Worm (Caenorhabditis elegans) whole organism, L1 larva: Measurements from ENCODE around the gene C01G5.9.
A peak's percentile ranks its signal among the peaks of the same experiment; 100 is the strongest.

ENCODE experiments used
- C34B4.2 ChIP-seq: sonication (generic microtip); optimal IDR thresholded peaks from 2 replicates; lab custom pipeline; 2017; ENCODE audit warnings: mild to moderate bottlenecking, missing genetic modification characterization, missing compliant biosample characterization
- aha-1 ChIP-seq: fragments of 150-350 bp; optimal IDR thresholded peaks from 2 replicates; lab custom pipeline; 2014; ENCODE audit warnings: missing biosample characterization, missing genetic modification characterization
- aly-2 ChIP-seq: fragments of 150-350 bp; optimal IDR thresholded peaks from 2 replicates; lab custom pipeline; 2014; ENCODE audit warnings: missing biosample characterization, missing genetic modification characterization
- ama-1 ChIP-seq: fragments of 150-350 bp; optimal IDR thresholded peaks from 2 replicates; lab custom pipeline; 2014
- ceh-88 ChIP-seq: fragments of 200-800 bp; sonication (Bioruptor generic); IDR thresholded peaks from 2 replicates; pipeline ENCODE4 v1.3.6; 2022; ENCODE audit warnings: missing genetic modification characterization, missing compliant biosample characterization
- dpl-1 ChIP-seq, 3 experiments: fragments of 150-350 bp in 2 of 3; sonication (generic microtip) in 1 of 3; optimal IDR thresholded peaks; 2 replicates each; lab custom pipeline; 2014 to 2017; ENCODE audit warnings: missing biosample characterization in 3 of 3, missing genetic modification characterization in 3 of 3, missing genetic modification reagents in 3 of 3
- dsc-1 ChIP-seq: sonication (generic microtip); optimal IDR thresholded peaks from 2 replicates; lab custom pipeline; 2016; ENCODE audit warnings: mild to moderate bottlenecking, missing genetic modification characterization, missing compliant biosample characterization
- efl-3 ChIP-seq: fragments of 200-800 bp; sonication (Bioruptor generic); optimal IDR thresholded peaks from 2 replicates; lab custom pipeline; 2018; ENCODE audit warnings: mild to moderate bottlenecking, missing genetic modification characterization, missing compliant biosample characterization
- elt-2 ChIP-seq: sonication (generic microtip); optimal IDR thresholded peaks from 2 replicates; lab custom pipeline; 2016; ENCODE audit warnings: missing genetic modification characterization, mild to moderate bottlenecking, inconsistent platforms, missing compliant biosample characterization, missing genetic modification reagents
- elt-3 ChIP-seq, 6 experiments: fragments of 150-350 bp in 1 of 6; sonication (generic microtip); optimal IDR thresholded peaks; 2 replicates each; lab custom pipeline; 2017 to 2018; ENCODE audit warnings: missing biosample characterization in 6 of 6, missing genetic modification characterization in 6 of 6, inconsistent platforms in 1 of 6
- ets-5 ChIP-seq: fragments of 200-800 bp; sonication (Bioruptor generic); IDR thresholded peaks from 2 replicates; pipeline ENCODE4 v1.3.6; 2022; ENCODE audit warnings: missing genetic modification characterization, missing compliant biosample characterization
- fkh-4 ChIP-seq: sonication (generic microtip); optimal IDR thresholded peaks from 2 replicates; lab custom pipeline; 2016; ENCODE audit warnings: missing compliant biosample characterization, missing genetic modification characterization, borderline replicate concordance
- grh-1 ChIP-seq: fragments of 200-800 bp; sonication (Bioruptor generic); IDR thresholded peaks from 2 replicates; pipeline ENCODE4 v1.3.6; 2022; ENCODE audit warnings: missing genetic modification reagents, missing genetic modification characterization, missing compliant biosample characterization
- hlh-17 ChIP-seq: fragments of 200-800 bp; sonication (Bioruptor generic); optimal IDR thresholded peaks from 2 replicates; lab custom pipeline; 2018; ENCODE audit warnings: missing genetic modification characterization, mild to moderate bottlenecking, missing compliant biosample characterization, moderate library complexity, borderline replicate concordance
- hpl-2 ChIP-seq: fragments of 150-350 bp; optimal IDR thresholded peaks from 2 replicates; lab custom pipeline; 2014; ENCODE audit warnings: missing biosample characterization, missing genetic modification reagents, missing genetic modification characterization
- isw-1 ChIP-seq: fragments of 200-800 bp; sonication (Bioruptor generic); IDR thresholded peaks from 2 replicates; pipeline ENCODE4 v1.3.6; 2022; ENCODE audit warnings: missing genetic modification characterization, missing compliant biosample characterization
- lin-13 ChIP-seq: fragments of 150-350 bp; optimal IDR thresholded peaks from 2 replicates; lab custom pipeline; 2014; ENCODE audit warnings: missing biosample characterization, missing genetic modification reagents, missing genetic modification characterization
- lin-14 ChIP-seq: fragments of 200-800 bp; sonication (Bioruptor generic); optimal IDR thresholded peaks from 2 replicates; lab custom pipeline; 2018; ENCODE audit warnings: mild to moderate bottlenecking, missing genetic modification characterization, moderate library complexity, missing compliant biosample characterization
- lin-35 ChIP-seq, 2 experiments: fragments of 150-350 bp; optimal IDR thresholded peaks; 2 replicates each; lab custom pipeline; 2014; ENCODE audit warnings: missing biosample characterization in 2 of 2, missing genetic modification characterization in 2 of 2, missing genetic modification reagents in 2 of 2
- lin-39 ChIP-seq: fragments of 150-350 bp; optimal IDR thresholded peaks from 2 replicates; lab custom pipeline; 2014; ENCODE audit warnings: missing biosample characterization, missing genetic modification reagents, missing genetic modification characterization
- lir-3 ChIP-seq: sonication (generic microtip); optimal IDR thresholded peaks from 2 replicates; lab custom pipeline; 2016; ENCODE audit warnings: mild to moderate bottlenecking, missing genetic modification characterization, moderate library complexity, missing compliant biosample characterization; ENCODE audit not compliant: poor library complexity
- mab-9 ChIP-seq: fragments of 200-800 bp; sonication (Bioruptor generic); IDR thresholded peaks from 2 replicates; pipeline ENCODE4 v1.3.6; 2022; ENCODE audit warnings: missing genetic modification reagents, missing genetic modification characterization, missing compliant biosample characterization
- mdl-1 ChIP-seq, 2 experiments: fragments of 150-350 bp; optimal IDR thresholded peaks; 2 replicates each; lab custom pipeline; 2014 to 2017; ENCODE audit warnings: missing biosample characterization in 2 of 2, missing genetic modification characterization in 2 of 2, inconsistent platforms in 1 of 2
- mef-2 ChIP-seq: fragments of 150-350 bp; optimal IDR thresholded peaks from 2 replicates; lab custom pipeline; 2014; ENCODE audit warnings: missing biosample characterization, missing genetic modification characterization
- nhr-11 ChIP-seq: fragments of 150-350 bp; optimal IDR thresholded peaks from 2 replicates; lab custom pipeline; 2014; ENCODE audit warnings: missing biosample characterization, missing genetic modification characterization
- nhr-12 ChIP-seq: sonication (generic microtip); optimal IDR thresholded peaks from 2 replicates; lab custom pipeline; 2017; ENCODE audit warnings: missing biosample characterization, missing genetic modification characterization
- nhr-237 ChIP-seq: fragments of 150-350 bp; optimal IDR thresholded peaks from 2 replicates; lab custom pipeline; 2014; ENCODE audit warnings: missing biosample characterization, missing genetic modification characterization
- nhr-71 ChIP-seq: sonication (generic microtip); optimal IDR thresholded peaks from 2 replicates; lab custom pipeline; 2016; ENCODE audit warnings: mild to moderate bottlenecking, missing genetic modification characterization, moderate library complexity, missing compliant biosample characterization
- nhr-77 ChIP-seq: fragments of 150-350 bp; optimal IDR thresholded peaks from 2 replicates; lab custom pipeline; 2014; ENCODE audit warnings: missing biosample characterization, missing genetic modification characterization
- nhr-84 ChIP-seq: sonication (generic microtip); optimal IDR thresholded peaks from 2 replicates; lab custom pipeline; 2017; ENCODE audit warnings: missing biosample characterization, missing genetic modification characterization
- nhr-90 ChIP-seq: sonication (generic microtip); optimal IDR thresholded peaks from 2 replicates; lab custom pipeline; 2016; ENCODE audit warnings: mild to moderate bottlenecking, missing genetic modification characterization, missing compliant biosample characterization; ENCODE audit not compliant: poor library complexity
- pax-3 ChIP-seq: fragments of 200-800 bp; sonication (Bioruptor generic); optimal IDR thresholded peaks from 2 replicates; lab custom pipeline; 2018; ENCODE audit warnings: mild to moderate bottlenecking, missing genetic modification characterization, moderate library complexity, missing compliant biosample characterization
- pqm-1 ChIP-seq: sonication (generic microtip); optimal IDR thresholded peaks from 3 replicates; lab custom pipeline; 2017; ENCODE audit warnings: missing biosample characterization, missing genetic modification characterization
- snpc-4 ChIP-seq: fragments of 150-350 bp; optimal IDR thresholded peaks from 2 replicates; lab custom pipeline; 2014; ENCODE audit warnings: missing biosample characterization, missing genetic modification characterization
- sox-4 ChIP-seq: sonication (generic microtip); optimal IDR thresholded peaks from 2 replicates; lab custom pipeline; 2016; ENCODE audit warnings: missing genetic modification characterization, missing compliant biosample characterization
- swsn-7 ChIP-seq: sonication (generic microtip); optimal IDR thresholded peaks from 2 replicates; lab custom pipeline; 2016; ENCODE audit warnings: missing genetic modification characterization, missing compliant biosample characterization
- tlp-1 ChIP-seq: fragments of 150-350 bp; optimal IDR thresholded peaks from 2 replicates; lab custom pipeline; 2014; ENCODE audit warnings: missing biosample characterization, missing genetic modification characterization
- unc-130 ChIP-seq: fragments of 150-350 bp; optimal IDR thresholded peaks from 2 replicates; lab custom pipeline; 2017; ENCODE audit warnings: missing biosample characterization, missing genetic modification characterization, inconsistent platforms
- unc-30 ChIP-seq: sonication (generic microtip); optimal IDR thresholded peaks from 2 replicates; lab custom pipeline; 2017; ENCODE audit warnings: missing biosample characterization, missing genetic modification characterization
- unc-62 ChIP-seq: fragments of 150-350 bp; optimal IDR thresholded peaks from 2 replicates; lab custom pipeline; 2014; ENCODE audit warnings: missing biosample characterization, missing genetic modification reagents, missing genetic modification characterization
- unc-86 ChIP-seq: sonication (generic microtip); optimal IDR thresholded peaks from 2 replicates; lab custom pipeline; 2016; ENCODE audit warnings: missing genetic modification characterization, missing compliant biosample characterization
- unc-98 ChIP-seq: fragments of 200-800 bp; sonication (Bioruptor generic); IDR thresholded peaks from 2 replicates; pipeline ENCODE4 v1.3.6; 2022; ENCODE audit warnings: missing genetic modification characterization, missing compliant biosample characterization
- xbp-1 ChIP-seq: sonication (generic microtip); optimal IDR thresholded peaks from 2 replicates; lab custom pipeline; 2016; ENCODE audit warnings: missing genetic modification characterization, missing compliant biosample characterization
- zip-4 ChIP-seq: fragments of 200-800 bp; sonication (Bioruptor generic); optimal IDR thresholded peaks from 2 replicates; lab custom pipeline; 2018; ENCODE audit warnings: mild to moderate bottlenecking, missing genetic modification characterization, moderate library complexity, missing compliant biosample characterization
- ztf-11 ChIP-seq, 2 experiments: sonication (generic microtip); optimal IDR thresholded peaks; 2 replicates each; lab custom pipeline; 2016 to 2017; ENCODE audit warnings: missing genetic modification characterization in 2 of 2, missing biosample characterization in 1 of 2, missing compliant biosample characterization in 1 of 2

C01G5.9 gene

ce11 chrIV:6556624-6557368 lies 37.1 kb downstream of the C01G5.9 start, which contains the start of gene try-3 (continued):
- TF ChIP-seq snpc-4 (no peak), elt-2 (peak; percentile 5), nhr-77 (tag; lab: Kevin White, UChicago) (peak; percentile 62), dpl-1 (GFP tag; optimal IDR thresholded peaks at IDR 0.05; lab: Kevin White, UChicago) (peak; percentile 46 to 59 (median 48)), aly-2 (tag; lab: Kevin White, UChicago) (no peak), xbp-1 (peak; percentile 62), grh-1 (peak; percentile 52), ama-1 (no peak), mdl-1 (tag; optimal IDR thresholded peaks at IDR 0.05; lab: Kevin White, UChicago) (peak in 1 of 2 experiments; percentile 40), nhr-71 (peak; percentile 83), fkh-4 (tag; lab: Kevin White, UChicago) (no peak), lin-13 (GFP tag; lab: Kevin White, UChicago) (peak; percentile 73), lir-3 (tag; lab: Kevin White, UChicago) (peak; percentile 54), pqm-1 (tag; lab: Kevin White, UChicago) (no peak), nhr-90 (peak; percentile 59), nhr-84 (tag; lab: Kevin White, UChicago) (no peak), unc-130 (tag; lab: Kevin White, UChicago) (peak; percentile 51), unc-30 (tag; lab: Kevin White, UChicago) (no peak), tlp-1 (tag; lab: Kevin White, UChicago) (no peak), lin-14 (GFP tag; lab: Kevin White, UChicago) (peak; percentile 78), zip-4 (GFP tag; lab: Kevin White, UChicago) (peak; percentile 6), nhr-237 (peak; percentile 22), ztf-11 (tag; optimal IDR thresholded peaks at IDR 0.05; lab: Kevin White, UChicago) (peak in 1 of 2 experiments; percentile 31), pax-3 (tag; lab: Kevin White, UChicago) (peak; percentile 52), nhr-12 (tag; lab: Kevin White, UChicago) (no peak), mab-9 (GFP tag; lab: Robert Waterston, UW) (peak; percentile 37; the same call in 1 of the 2 replicates), ets-5 (GFP tag; lab: Robert Waterston, UW) (no peak), elt-3 (tag; optimal IDR thresholded peaks at IDR 0.05; lab: Kevin White, UChicago) (peak in 3 of 6 experiments; percentile 6 to 30 (median 13)), unc-86 (tag; lab: Kevin White, UChicago) (peak; percentile 50), aha-1 (tag; lab: Kevin White, UChicago) (no peak), hlh-17 (GFP tag; lab: Kevin White, UChicago) (no peak), unc-98 (GFP tag; lab: Robert Waterston, UW) (no peak), ceh-88 (GFP tag; lab: Robert Waterston, UW) (peak; percentile 53; the same call in 1 of the 2 replicates), mef-2 (no peak), sox-4 (tag; lab: Kevin White, UChicago) (no peak), lin-35 (GFP tag; optimal IDR thresholded peaks at IDR 0.05; lab: Kevin White, UChicago) (peak; percentile 75 to 78), C34B4.2 (tag; lab: Kevin White, UChicago) (no peak), nhr-11 (tag; lab: Kevin White, UChicago) (no peak), lin-39 (tag; lab: Kevin White, UChicago) (no peak), hpl-2 (no peak), isw-1 (peak; percentile 30), efl-3 (GFP tag; lab: Kevin White, UChicago) (no peak), unc-62 (GFP tag; lab: Kevin White, UChicago) (no peak), dsc-1 (tag; lab: Kevin White, UChicago) (peak; percentile 69), swsn-7 (tag; lab: Kevin White, UChicago) (peak; percentile 74)
